Fruit fly (Drosophila melanogaster): Measurements from ENCODE around the gene GstO3.

Gene GstO3

DNA sequence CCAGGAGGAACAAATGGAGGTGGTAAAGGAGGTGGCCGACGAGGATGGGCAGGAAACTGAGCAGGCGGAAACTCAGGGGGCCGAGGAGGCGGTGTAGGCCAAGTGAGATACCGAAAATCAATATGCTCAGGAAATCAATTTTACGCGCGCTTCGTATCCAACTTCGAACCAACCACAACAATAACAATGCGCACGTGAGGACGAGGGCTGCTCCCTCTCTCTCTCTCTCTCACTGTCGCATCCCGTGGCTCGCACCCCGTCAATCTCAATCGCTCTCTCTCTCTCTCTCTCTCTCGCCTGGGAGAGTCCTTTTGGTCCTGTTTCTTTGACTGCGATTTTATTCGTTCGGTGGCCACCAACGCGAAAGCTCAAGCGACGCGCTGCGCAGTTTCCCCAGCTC lies 6.3 kb upstream of the GstO3 start, which contains the start of gene CG6765:
CG6765 (plus strand) TSS at position 340 of the 400 bp plus-strand sequence.
- no peak for TF ChIP-seq jim (GFP tag; optimal IDR thresholded peaks at IDR 0.05)
- TF ChIP-seq Vsx2 (GFP tag; optimal IDR thresholded peaks at IDR 0.05; ENCODE audit: partially characterized antibody) = no peak
- TF ChIP-seq tai (GFP tag; optimal IDR thresholded peaks at IDR 0.05) = no peak
- no peak for TF ChIP-seq dsf (GFP tag; optimal IDR thresholded peaks at IDR 0.05; ENCODE audit: borderline replicate concordance)
- no peak for TF ChIP-seq GATAd (GFP tag; optimal IDR thresholded peaks at IDR 0.05)
- TF ChIP-seq CG32264 (GFP tag; optimal IDR thresholded peaks at IDR 0.05) = no peak
- TF ChIP-seq Dif (GFP tag; optimal IDR thresholded peaks at IDR 0.05; ENCODE audit: partially characterized antibody) = peak; percentile 46

DNA sequence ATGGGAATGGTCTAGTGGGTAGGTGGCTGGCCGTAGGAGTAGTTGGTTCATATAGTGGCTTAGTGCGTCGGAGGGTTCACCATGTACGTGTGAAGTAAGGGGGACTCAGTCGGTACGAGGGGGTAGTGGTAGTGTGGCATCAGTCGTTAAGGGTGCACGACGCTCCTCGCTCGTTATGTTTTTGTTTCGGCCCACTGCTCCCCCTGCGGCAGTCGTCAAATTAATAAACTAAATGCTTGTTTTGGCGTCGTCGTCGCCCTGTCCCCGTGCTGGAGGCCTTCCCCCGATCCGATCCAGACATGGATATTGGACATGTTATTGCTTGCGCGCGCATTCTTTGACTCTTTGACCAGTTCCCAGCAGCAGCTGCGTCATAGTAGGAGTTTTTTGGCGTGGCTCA lies 5.4 kb upstream of the GstO3 start:
- TF ChIP-seq psq (GFP tag; optimal IDR thresholded peaks at IDR 0.05) = no peak
- no peak for TF ChIP-seq lola (GFP tag; optimal IDR thresholded peaks at IDR 0.05)
- no peak for TF ChIP-seq foxo (GFP tag; optimal IDR thresholded peaks at IDR 0.05)
- no peak for TF ChIP-seq CG9705 (GFP tag; optimal IDR thresholded peaks at IDR 0.05)
- TF ChIP-seq Dif (GFP tag; optimal IDR thresholded peaks at IDR 0.05; ENCODE audit: partially characterized antibody) = no peak
- no peak for TF ChIP-seq CrebA (GFP tag; optimal IDR thresholded peaks at IDR 0.05; ENCODE audit: borderline replicate concordance)

DNA sequence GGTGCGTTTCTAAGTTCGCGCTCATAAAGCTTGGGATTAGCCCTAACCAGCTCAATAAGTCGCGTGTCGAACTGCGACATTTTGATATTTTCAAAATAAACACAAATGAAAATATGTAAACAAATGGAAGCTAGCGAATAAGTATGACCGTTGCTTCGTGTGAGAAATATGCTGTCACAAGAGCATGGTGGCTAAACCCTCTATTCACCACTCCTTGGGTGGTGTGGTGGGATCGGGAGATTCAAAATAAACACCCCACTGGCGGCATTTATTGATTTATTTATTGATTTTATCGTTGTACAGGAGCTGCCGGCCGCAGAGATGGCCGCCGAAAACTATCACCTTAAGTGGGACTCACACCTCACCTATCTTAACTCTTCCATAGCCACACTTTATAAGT lies 3.9 kb upstream of the GstO3 start, which contains the start of gene CG6683:
CG6683 (minus strand) TSS at position 154 of the 400 bp plus-strand sequence.
- TF ChIP-seq tai (GFP tag; optimal IDR thresholded peaks at IDR 0.05) (no peak), Myc (optimal IDR thresholded peaks at IDR 0.05) (peak; percentile 63)

DNA sequence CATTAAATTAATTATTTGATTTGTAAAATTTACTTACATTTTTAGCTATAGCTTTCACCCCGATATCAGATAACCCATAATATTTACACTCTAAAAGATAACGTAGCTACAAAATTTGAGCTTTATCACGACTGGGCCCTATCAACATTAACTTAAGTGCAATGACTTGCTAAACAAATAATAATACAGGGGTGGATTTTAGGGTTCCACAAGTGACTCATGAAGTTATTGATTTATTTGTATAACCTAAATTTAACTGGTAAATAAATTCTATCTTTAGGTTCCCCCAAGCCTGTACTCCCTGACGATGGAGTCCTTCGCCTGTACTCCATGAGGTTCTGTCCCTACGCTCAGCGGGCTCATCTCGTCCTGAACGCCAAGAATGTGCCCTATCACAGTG lies 547 bp downstream of the GstO3 start:
- no peak for TF ChIP-seq Dif (GFP tag; optimal IDR thresholded peaks at IDR 0.05; ENCODE audit: partially characterized antibody)
- TF ChIP-seq h (GFP tag; optimal IDR thresholded peaks at IDR 0.05) = peak; percentile 47
- peak; percentile 39 for TF ChIP-seq rgr (GFP tag; optimal IDR thresholded peaks at IDR 0.05)
- peak; percentile 29 for TF ChIP-seq br (GFP tag; optimal IDR thresholded peaks at IDR 0.05)
- no peak for TF ChIP-seq usp (GFP tag; optimal IDR thresholded peaks at IDR 0.05)
- no peak for TF ChIP-seq dmrt93B (GFP tag; optimal IDR thresholded peaks at IDR 0.05)
- TF ChIP-seq ey (GFP tag; optimal IDR thresholded peaks at IDR 0.05) = peak; percentile 17
- no peak for TF ChIP-seq woc (GFP tag; optimal IDR thresholded peaks at IDR 0.05)
- peak; percentile 4 for TF ChIP-seq Sp1 (GFP tag; optimal IDR thresholded peaks at IDR 0.05)
- TF ChIP-seq Hr83 (GFP tag; optimal IDR thresholded peaks at IDR 0.05; ENCODE audit: poor library complexity, severe bottlenecking) = peak; percentile 13
- peak; percentile 4 for TF ChIP-seq Jra (GFP tag; optimal IDR thresholded peaks at IDR 0.05)
- TF ChIP-seq Rel (GFP tag; optimal IDR thresholded peaks at IDR 0.05) = no peak
- no peak for TF ChIP-seq Rel (tag; optimal IDR thresholded peaks at IDR 0.05)
- peak in 1 of 2 experiments; percentile 10 for TF ChIP-seq foxo (GFP tag; optimal IDR thresholded peaks at IDR 0.05)
- no peak for TF ChIP-seq dsf (GFP tag; optimal IDR thresholded peaks at IDR 0.05; ENCODE audit: borderline replicate concordance)
- peak; percentile 75 for TF ChIP-seq fru (GFP tag; optimal IDR thresholded peaks at IDR 0.05)
- peak; percentile 22 for TF ChIP-seq HLH106 (tag; optimal IDR thresholded peaks at IDR 0.05)

DNA sequence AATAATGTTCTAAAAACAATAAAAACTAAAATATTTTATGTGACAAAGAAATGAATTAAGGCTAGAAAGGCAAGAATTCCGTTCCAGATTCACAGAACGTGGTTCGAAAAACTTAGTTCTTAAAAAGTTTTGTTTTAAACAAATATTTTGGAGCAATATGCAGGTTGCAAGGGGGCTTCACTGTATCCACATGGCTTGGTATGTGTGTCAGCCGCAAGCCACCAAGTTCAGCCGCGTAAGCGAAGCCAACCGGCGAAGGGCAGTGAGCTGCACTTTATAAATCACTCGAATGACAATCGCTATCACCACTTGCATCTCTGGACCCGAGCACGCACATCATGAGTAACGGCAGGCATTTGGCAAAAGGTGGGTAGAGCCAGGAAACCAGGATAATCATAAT lies 1.6 kb downstream of the GstO3 start, which contains the start of gene se:
se (plus strand) TSS at position 301 of the 400 bp plus-strand sequence.
- TF ChIP-seq h (GFP tag; optimal IDR thresholded peaks at IDR 0.05) (no peak), br (GFP tag; optimal IDR thresholded peaks at IDR 0.05) (no peak), tai (GFP tag; optimal IDR thresholded peaks at IDR 0.05) (no peak), psq (GFP tag; optimal IDR thresholded peaks at IDR 0.05) (no peak), dl (GFP tag; optimal IDR thresholded peaks at IDR 0.05; ENCODE audit: insufficient read depth in 1 of 2, partially characterized antibody in 2 of 2) (no peak), dsf (GFP tag; optimal IDR thresholded peaks at IDR 0.05; ENCODE audit: borderline replicate concordance) (no peak), OdsH (GFP tag; optimal IDR thresholded peaks at IDR 0.05) (no peak), pan (optimal IDR thresholded peaks at IDR 0.05) (no peak), foxo (GFP tag; optimal IDR thresholded peaks at IDR 0.05) (no peak), Hr83 (GFP tag; optimal IDR thresholded peaks at IDR 0.05; ENCODE audit: poor library complexity, severe bottlenecking) (no peak), Dfd (GFP tag; optimal IDR thresholded peaks at IDR 0.05) (no peak), dmrt93B (GFP tag; optimal IDR thresholded peaks at IDR 0.05) (no peak), Sp1 (GFP tag; optimal IDR thresholded peaks at IDR 0.05) (no peak), Mio (GFP tag; optimal IDR thresholded peaks at IDR 0.05) (no peak), brk (GFP tag; optimal IDR thresholded peaks at IDR 0.05) (no peak), usp (GFP tag; optimal IDR thresholded peaks at IDR 0.05) (no peak), sage (GFP tag; optimal IDR thresholded peaks at IDR 0.05) (no peak)

Measured in whole organism, wandering third instar larva.